Worm (Caenorhabditis elegans): ENCODE data around the gene F53A9.8.

- TF ChIP-seq tab-1 (GFP tag; IDR thresholded peaks at IDR 0.05) (no peak), ref-1 (GFP tag; conservative IDR thresholded peaks at IDR 0.05) (no peak), klf-2 (GFP tag; conservative IDR thresholded peaks at IDR 0.05) (no peak), cog-1 (tag; optimal IDR thresholded peaks at IDR 0.05) (peak; percentile 14), med-1 (GFP tag; optimal IDR thresholded peaks at IDR 0.05; ENCODE audit: insufficient read depth) (no peak)
Observed at ce11 chrX:8723840-8724239, 5.1 kb upstream of the F53A9.8 start.
